Worm (Caenorhabditis elegans) whole organism, midembryonic: ENCODE measurements around the gene abhd-5.2.

ENCODE experiments used
- T22C8.4 ChIP-seq: fragments of 200-800 bp; sonication (Bioruptor generic); IDR thresholded peaks from 2 replicates; pipeline ENCODE4 v1.3.6; 2022; ENCODE audit warnings: missing genetic modification characterization, missing compliant biosample characterization
- cog-1 ChIP-seq: sonication (generic microtip); optimal IDR thresholded peaks from 2 replicates; lab custom pipeline; 2016; ENCODE audit warnings: missing genetic modification characterization, missing compliant biosample characterization
- flt-1 ChIP-seq: fragments of 200-800 bp; sonication (Bioruptor generic); IDR thresholded peaks from 2 replicates; pipeline ENCODE4 v1.3.6; 2022; ENCODE audit warnings: missing genetic modification characterization, missing compliant biosample characterization
- klf-2 ChIP-seq: fragments of 200-800 bp; sonication (Bioruptor generic); conservative IDR thresholded peaks from 2 replicates; pipeline ENCODE4 v1.3.6; 2022; ENCODE audit warnings: missing genetic modification reagents, missing genetic modification characterization, missing compliant biosample characterization
- tab-1 ChIP-seq: fragments of 200-800 bp; sonication (Bioruptor generic); IDR thresholded peaks from 2 replicates; pipeline ENCODE4 v1.3.6; 2022; ENCODE audit warnings: missing genetic modification characterization, missing compliant biosample characterization
- ztf-23 ChIP-seq: fragments of 200-800 bp; sonication (Bioruptor generic); IDR thresholded peaks from 2 replicates; pipeline ENCODE4 v1.3.6; 2022; ENCODE audit warnings: missing genetic modification reagents, missing genetic modification characterization, missing compliant biosample characterization
- ztf-29 ChIP-seq: fragments of 200-800 bp; sonication (Bioruptor generic); IDR thresholded peaks from 2 replicates; pipeline ENCODE4 v1.3.6; 2022; ENCODE audit warnings: missing genetic modification reagents, missing genetic modification characterization, missing compliant biosample characterization

ce11 chrV:4889976-4890479, 45.5 kb downstream of the abhd-5.2 start, which contains the start of gene T19H12.2:
- TF ChIP-seq ztf-23 (GFP tag; lab: Robert Waterston, UW) (no peak), klf-2 (GFP tag; lab: Robert Waterston, UW) (no peak), T22C8.4 (GFP tag; lab: Robert Waterston, UW) (no peak), flt-1 (GFP tag; lab: Robert Waterston, UW) (no peak), cog-1 (tag; lab: Kevin White, UChicago) (no peak), tab-1 (GFP tag; lab: Robert Waterston, UW) (no peak), ztf-29 (GFP tag; lab: Robert Waterston, UW) (no peak)
